Worm (Caenorhabditis elegans) whole organism, late embryonic: ENCODE measurements around the gene mboa-7.

Experiments used
- ceh-30 ChIP-seq: fragments of 150-350 bp; optimal IDR thresholded peaks from 2 replicates; lab custom pipeline; 2014; ENCODE audit warnings: missing biosample characterization, missing genetic modification characterization
- hlh-15 ChIP-seq: sonication (generic microtip); optimal IDR thresholded peaks from 2 replicates; lab custom pipeline; 2016; ENCODE audit warnings: missing genetic modification characterization, missing compliant biosample characterization
- pha-4 ChIP-seq: fragments of 150-350 bp; optimal IDR thresholded peaks from 2 replicates; lab custom pipeline; 2018; ENCODE audit warnings: missing biosample characterization, missing genetic modification reagents, missing genetic modification characterization
- pqm-1 ChIP-seq: sonication (generic microtip); optimal IDR thresholded peaks from 2 replicates; lab custom pipeline; 2016; ENCODE audit warnings: missing genetic modification characterization, missing compliant biosample characterization

DNA sequence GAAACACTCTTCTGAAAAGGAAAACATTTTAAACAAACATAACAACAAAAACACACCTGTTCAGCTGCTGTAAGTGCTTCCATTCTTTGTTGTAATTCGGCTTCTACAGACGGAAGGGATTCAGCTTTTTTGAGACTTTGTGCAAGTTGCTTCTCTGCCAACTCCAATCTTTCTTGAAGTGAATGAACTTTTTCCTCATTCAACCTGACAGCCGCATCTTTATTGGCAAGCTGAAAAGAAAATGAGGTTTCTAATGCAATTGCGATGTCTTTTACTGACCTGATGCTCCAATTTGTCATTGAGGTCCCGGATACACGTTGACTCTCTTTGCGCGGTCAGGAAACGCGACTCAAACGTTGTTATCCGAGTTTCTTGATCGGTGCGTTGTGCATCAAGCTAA lies 28.7 kb upstream of the mboa-7 start:
- TF ChIP-seq hlh-15 (tag; lab: Kevin White, UChicago) = no peak
- no peak for TF ChIP-seq ceh-30
- TF ChIP-seq pqm-1 (tag; lab: Kevin White, UChicago) = no peak
- TF ChIP-seq pha-4 (tag; lab: Kevin White, UChicago) = no peak
